Worm (Caenorhabditis elegans) whole organism, young adult: ENCODE results near the gene Y4C6B.7.

Experiments
- K11D2.4 ChIP-seq: fragments of 200-800 bp; sonication (Bioruptor generic); IDR thresholded peaks from 2 replicates; pipeline ENCODE4 v1.3.6; 2022; ENCODE audit warnings: missing genetic modification reagents, missing genetic modification characterization, missing compliant biosample characterization
- T07F8.4 ChIP-seq: sonication (generic microtip); optimal IDR thresholded peaks from 2 replicates; lab custom pipeline; 2016; ENCODE audit warnings: mild to moderate bottlenecking, missing genetic modification characterization, moderate library complexity, missing compliant biosample characterization
- ZK185.1 ChIP-seq: sonication (generic microtip); optimal IDR thresholded peaks from 2 replicates; lab custom pipeline; 2016; ENCODE audit warnings: mild to moderate bottlenecking, missing genetic modification characterization, missing compliant biosample characterization; ENCODE audit not compliant: poor library complexity, severe bottlenecking
- ama-1 ChIP-seq, 3 experiments: fragments of 150-350 bp in 1 of 3; sonication (generic microtip) in 2 of 3; optimal IDR thresholded peaks; 2 replicates each; lab custom pipeline; 2014 to 2018; ENCODE audit warnings: missing biosample characterization in 2 of 3, missing genetic modification characterization in 2 of 3, missing genetic modification reagents in 2 of 3
- bed-1 ChIP-seq: fragments of 200-800 bp; sonication (Bioruptor generic); IDR thresholded peaks from 2 replicates; pipeline ENCODE4 v1.3.6; 2022; ENCODE audit warnings: missing genetic modification reagents, missing genetic modification characterization, missing compliant biosample characterization
- efl-1 ChIP-seq: fragments of 150-350 bp; optimal IDR thresholded peaks from 2 replicates; lab custom pipeline; 2014; ENCODE audit warnings: missing biosample characterization, missing genetic modification reagents, missing genetic modification characterization
- egrh-3 ChIP-seq: fragments of 200-800 bp; sonication (Bioruptor generic); IDR thresholded peaks from 2 replicates; pipeline ENCODE4 v1.3.6; 2022; ENCODE audit warnings: missing genetic modification reagents, missing genetic modification characterization, missing compliant biosample characterization
- pha-4 ChIP-seq: fragments of 150-350 bp; sonication (generic microtip); optimal IDR thresholded peaks from 2 replicates; lab custom pipeline; 2014; ENCODE audit warnings: missing biosample characterization, missing genetic modification reagents, missing genetic modification characterization
- unc-130 ChIP-seq: sonication (generic microtip); optimal IDR thresholded peaks from 2 replicates; lab custom pipeline; 2016; ENCODE audit warnings: missing genetic modification reagents, missing genetic modification characterization, missing compliant biosample characterization
- unc-62 ChIP-seq: fragments of 150-350 bp; optimal IDR thresholded peaks from 2 replicates; lab custom pipeline; 2014; ENCODE audit warnings: missing biosample characterization, missing genetic modification reagents, missing genetic modification characterization
- ztf-3 ChIP-seq: fragments of 200-800 bp; sonication (Bioruptor generic); optimal IDR thresholded peaks from 2 replicates; lab custom pipeline; 2018; ENCODE audit warnings: mild to moderate bottlenecking, missing genetic modification characterization, missing compliant biosample characterization

DNA sequence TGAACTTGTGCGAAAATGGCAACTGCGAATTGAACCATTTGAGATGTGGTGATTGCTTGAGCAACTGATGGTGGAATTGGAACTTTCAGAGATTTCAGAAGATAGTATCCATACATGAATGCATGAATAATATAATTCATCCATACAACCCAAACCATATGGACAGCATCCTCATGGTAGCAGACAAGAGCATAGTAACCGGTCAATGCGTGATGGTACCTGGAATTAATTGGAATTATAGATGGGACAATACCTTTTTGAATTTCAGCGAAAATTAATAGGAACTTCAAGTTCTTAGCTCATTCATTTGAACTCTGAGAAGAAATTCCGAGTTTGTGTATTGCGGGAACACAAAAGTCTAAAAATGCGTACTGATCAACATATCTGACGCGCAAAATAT lies 21.7 kb upstream of the Y4C6B.7 start:
- no peak for TF ChIP-seq bed-1
- no peak for TF ChIP-seq unc-62 (GFP tag; lab: Kevin White, UChicago)
- no peak for TF ChIP-seq ztf-3 (GFP tag; lab: Kevin White, UChicago)
- TF ChIP-seq egrh-3 (GFP tag; lab: Robert Waterston, UW): no peak
- TF ChIP-seq pha-4 (tag; lab: Kevin White, UChicago): no peak
- TF ChIP-seq unc-130 (GFP tag; lab: Kevin White, UChicago): no peak
- no peak for TF ChIP-seq ama-1 (optimal IDR thresholded peaks at IDR 0.05; lab: Kevin White, UChicago)
- TF ChIP-seq ama-1 (GFP tag; optimal IDR thresholded peaks at IDR 0.05; lab: Kevin White, UChicago): no peak
- no peak for TF ChIP-seq efl-1 (GFP tag; lab: Kevin White, UChicago)
- TF ChIP-seq T07F8.4 (tag; lab: Kevin White, UChicago): no peak
- TF ChIP-seq K11D2.4: no peak
- no peak for TF ChIP-seq ZK185.1
